Worm (Caenorhabditis elegans): ENCODE results near the gene nspb-1.
A peak's percentile ranks its signal among the peaks of the same experiment; 100 is the strongest.

nspb-1 gene

DNA sequence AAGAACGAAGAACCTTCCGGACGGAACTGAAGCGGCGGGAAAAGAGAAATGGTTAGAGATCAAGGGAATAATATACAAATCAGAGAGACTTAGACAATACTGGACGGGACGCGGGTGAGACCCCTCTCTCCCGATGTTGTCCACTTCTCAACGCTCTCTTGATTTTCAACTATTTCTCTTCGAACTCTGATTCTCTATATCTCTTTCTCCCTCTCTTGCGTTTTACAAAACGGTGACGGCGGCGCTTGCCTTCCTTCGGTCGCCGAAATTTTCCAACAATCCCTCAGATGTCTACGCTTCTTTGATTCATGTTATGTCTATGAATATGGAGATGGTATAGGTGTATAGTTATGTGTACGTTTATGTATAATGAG is 14.2 kb downstream of the nspb-1 start (continued):
- TF ChIP-seq ztf-4 (tag; optimal IDR thresholded peaks at IDR 0.05): no peak
- TF ChIP-seq ama-1 (optimal IDR thresholded peaks at IDR 0.05): no peak
- TF ChIP-seq egl-27 (tag; optimal IDR thresholded peaks at IDR 0.05): peak; percentile 57
- TF ChIP-seq snpc-4 (tag; optimal IDR thresholded peaks at IDR 0.05): no peak
- no peak for TF ChIP-seq nhr-23 (tag; optimal IDR thresholded peaks at IDR 0.05)
- no peak for TF ChIP-seq lin-11 (tag; optimal IDR thresholded peaks at IDR 0.05)
- TF ChIP-seq ztf-11 (tag; optimal IDR thresholded peaks at IDR 0.05): no peak
- TF ChIP-seq nhr-25 (tag; optimal IDR thresholded peaks at IDR 0.05): peak; percentile 59
- peak; percentile 50 for TF ChIP-seq nhr-129 (tag; optimal IDR thresholded peaks at IDR 0.05)
- TF ChIP-seq ceh-16 (tag; optimal IDR thresholded peaks at IDR 0.05): no peak
- TF ChIP-seq elt-1 (tag; optimal IDR thresholded peaks at IDR 0.05): no peak
- no peak for TF ChIP-seq ceh-82 (tag; optimal IDR thresholded peaks at IDR 0.05)
- TF ChIP-seq ztf-1 (GFP tag; conservative IDR thresholded peaks at IDR 0.05): no peak
- no peak for TF ChIP-seq R02D3.7 (tag; optimal IDR thresholded peaks at IDR 0.05)
- TF ChIP-seq sma-3 (GFP tag; optimal IDR thresholded peaks at IDR 0.05): peak; percentile 59
- no peak for TF ChIP-seq nhr-6 (tag; optimal IDR thresholded peaks at IDR 0.05)

DNA sequence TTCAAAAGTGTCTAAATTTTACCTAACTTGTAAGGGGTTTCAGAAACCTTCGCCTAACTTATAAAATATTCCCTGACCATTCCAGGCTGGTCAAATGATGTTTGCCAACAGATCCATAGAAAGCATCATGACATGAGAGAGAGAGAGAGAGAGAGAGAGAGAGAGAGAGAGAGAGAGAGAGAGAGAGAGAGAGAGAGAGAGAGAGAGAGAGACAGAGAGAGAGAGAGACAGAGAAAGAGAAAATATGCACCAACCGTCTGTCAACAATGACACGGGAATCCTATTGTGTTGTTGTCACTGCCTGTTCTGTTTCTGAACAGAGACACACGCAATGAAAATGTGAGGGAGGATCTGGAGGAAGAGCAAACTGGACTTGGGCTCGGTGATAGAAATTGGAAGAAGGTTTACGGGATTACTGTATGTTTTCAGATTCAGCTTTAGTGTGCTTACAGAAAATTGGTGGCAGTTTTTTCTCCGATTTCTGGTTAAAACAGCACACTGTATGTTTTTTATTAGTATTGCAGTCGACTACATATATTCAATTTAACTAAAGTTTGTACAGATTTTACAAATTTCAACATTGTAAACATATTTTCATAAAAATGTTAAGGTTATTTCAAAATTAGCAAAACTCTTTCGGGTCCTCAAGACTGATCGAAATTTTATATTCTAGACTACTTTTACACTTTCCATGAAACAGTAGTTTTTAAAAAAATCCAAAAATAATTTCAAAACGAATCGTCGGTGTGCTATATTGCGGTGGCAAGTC is 14.8 kb downstream of the nspb-1 start:
- TF ChIP-seq gmeb-1 (tag; optimal IDR thresholded peaks at IDR 0.05): peak; percentile 2
- peak; percentile 30 for TF ChIP-seq crh-2 (tag; optimal IDR thresholded peaks at IDR 0.05)
- TF ChIP-seq nhr-129 (tag; optimal IDR thresholded peaks at IDR 0.05): peak; percentile 26
- TF ChIP-seq egl-27 (tag; optimal IDR thresholded peaks at IDR 0.05): no peak

DNA sequence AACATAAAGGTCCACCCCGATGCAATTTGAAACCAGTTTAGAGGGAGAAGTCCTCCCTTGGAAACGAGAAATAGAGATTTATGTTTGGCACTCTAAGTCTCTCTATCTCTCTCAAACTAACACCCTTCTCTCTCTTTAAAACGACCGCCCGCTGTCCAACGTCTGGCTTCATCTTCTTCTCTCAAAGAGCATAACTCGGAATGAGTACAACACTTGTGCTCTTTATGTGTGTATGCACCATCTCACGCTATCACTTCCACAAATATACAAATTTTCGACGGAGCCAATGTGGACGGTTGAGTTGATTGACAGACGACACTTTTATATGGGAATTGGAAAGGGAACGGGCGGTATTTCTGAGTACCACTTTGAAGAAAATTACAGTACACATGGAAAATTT is 16.6 kb downstream of the nspb-1 start:
- no peak for TF ChIP-seq R02D3.7 (tag; optimal IDR thresholded peaks at IDR 0.05)
- TF ChIP-seq fos-1 (tag; optimal IDR thresholded peaks at IDR 0.05): peak; percentile 42
- peak; percentile 12 for TF ChIP-seq C34F6.9 (tag; optimal IDR thresholded peaks at IDR 0.05)

DNA sequence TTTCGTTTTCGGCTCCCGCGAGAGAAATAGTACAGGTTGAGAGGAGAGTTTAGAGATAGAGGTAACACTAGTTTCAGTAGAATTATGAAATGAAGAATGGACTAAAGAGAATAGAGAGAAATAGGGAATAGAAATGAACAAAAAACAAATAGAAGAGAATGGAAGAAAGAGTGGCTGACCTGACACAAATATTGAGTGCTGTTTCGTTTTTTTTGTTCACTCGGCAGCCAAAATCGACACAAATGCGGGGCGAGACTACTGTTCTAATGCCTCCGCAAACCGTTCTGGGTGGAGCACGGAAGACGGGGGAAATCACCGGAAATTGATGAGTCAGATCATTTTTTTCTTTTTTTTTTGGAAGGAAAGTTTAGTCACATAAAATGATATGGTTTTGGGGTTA is 18.3 kb downstream of the nspb-1 start:
- TF ChIP-seq ZK546.5 (tag; optimal IDR thresholded peaks at IDR 0.05) (no peak), sem-4 (tag; optimal IDR thresholded peaks at IDR 0.05) (no peak), unc-62 (GFP tag; optimal IDR thresholded peaks at IDR 0.05) (no peak), mdl-1 (tag; optimal IDR thresholded peaks at IDR 0.05) (no peak), R02D3.7 (tag; optimal IDR thresholded peaks at IDR 0.05) (no peak), F13H6.1 (tag; optimal IDR thresholded peaks at IDR 0.05) (no peak), blmp-1 (tag; optimal IDR thresholded peaks at IDR 0.05; ENCODE audit: insufficient read depth) (no peak), fos-1 (tag; optimal IDR thresholded peaks at IDR 0.05) (no peak), egl-27 (tag; optimal IDR thresholded peaks at IDR 0.05) (no peak), nhr-23 (tag; optimal IDR thresholded peaks at IDR 0.05) (no peak), nhr-237 (tag; optimal IDR thresholded peaks at IDR 0.05) (no peak), unc-55 (GFP tag; optimal IDR thresholded peaks at IDR 0.05) (no peak), nhr-12 (tag; optimal IDR thresholded peaks at IDR 0.05) (no peak), nhr-25 (tag; optimal IDR thresholded peaks at IDR 0.05) (no peak), aly-2 (tag; optimal IDR thresholded peaks at IDR 0.05) (no peak), elt-1 (tag; optimal IDR thresholded peaks at IDR 0.05) (no peak)

DNA sequence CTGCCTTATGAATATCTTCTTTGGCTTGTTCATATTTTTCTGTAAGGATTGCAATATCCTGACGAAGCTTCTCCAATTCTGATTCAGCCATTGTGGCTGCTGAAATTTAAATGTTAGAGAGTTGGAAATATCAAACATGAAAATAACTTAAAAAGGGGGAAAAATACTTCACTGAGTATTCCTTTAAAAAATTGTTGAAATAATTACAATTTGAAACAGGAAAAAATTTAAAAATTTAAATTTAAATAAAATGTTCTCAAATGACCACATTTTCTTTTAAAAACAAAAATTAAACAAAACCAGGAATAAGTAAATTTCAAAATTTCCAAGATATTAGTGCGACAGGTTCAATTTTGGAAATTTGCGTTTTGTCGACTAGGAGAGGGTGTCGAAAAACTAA is 18.7 kb downstream of the nspb-1 start, which contains the start of gene bicd-1:
Gene bicd-1, minus strand, starts transcription at position 101 of the 400 bp plus-strand sequence.
- TF ChIP-seq egl-27 (tag; optimal IDR thresholded peaks at IDR 0.05): no peak

DNA sequence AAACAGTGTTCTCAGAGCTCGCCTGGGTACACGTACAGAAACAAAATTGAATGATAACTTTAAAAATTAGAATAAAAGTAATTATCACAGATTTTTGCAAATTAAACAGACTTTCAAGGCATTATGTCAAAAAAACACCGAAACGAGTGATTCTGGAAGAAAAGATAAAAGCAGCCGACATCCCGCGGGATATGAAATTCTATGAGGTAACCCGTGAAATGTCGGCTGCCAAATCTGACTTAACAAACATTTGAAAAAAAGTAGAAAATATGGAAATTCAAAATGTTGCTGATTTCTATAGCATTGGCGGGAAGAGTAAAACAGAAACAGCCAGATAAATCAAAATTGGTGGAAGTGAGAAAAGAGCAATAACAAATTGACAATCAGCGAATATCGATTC is 25.3 kb downstream of the nspb-1 start:
- TF ChIP-seq elt-1 (tag; optimal IDR thresholded peaks at IDR 0.05) (no peak), lin-39 (tag; optimal IDR thresholded peaks at IDR 0.05) (no peak), ztf-4 (tag; optimal IDR thresholded peaks at IDR 0.05) (no peak), ama-1 (optimal IDR thresholded peaks at IDR 0.05) (no peak), lin-13 (GFP tag; optimal IDR thresholded peaks at IDR 0.05) (no peak), mdl-1 (tag; optimal IDR thresholded peaks at IDR 0.05) (no peak), nhr-237 (tag; optimal IDR thresholded peaks at IDR 0.05) (no peak), ceh-16 (tag; optimal IDR thresholded peaks at IDR 0.05) (no peak), fos-1 (tag; optimal IDR thresholded peaks at IDR 0.05) (no peak), nhr-23 (tag; optimal IDR thresholded peaks at IDR 0.05) (no peak), nhr-21 (tag; optimal IDR thresholded peaks at IDR 0.05) (no peak), F13H6.1 (tag; optimal IDR thresholded peaks at IDR 0.05) (no peak)

Measured in whole organism, L2 larva.